Worm (Caenorhabditis elegans) whole organism, young adult: ENCODE data around the gene srx-67.

Experiments
- C06A6.2 ChIP-seq: fragments of 200-800 bp; sonication (Bioruptor generic); conservative IDR thresholded peaks from 2 replicates; pipeline ENCODE4 v1.3.6; 2022; ENCODE audit warnings: missing genetic modification characterization, missing compliant biosample characterization
- attf-6 ChIP-seq: fragments of 200-800 bp; sonication (Bioruptor generic); IDR thresholded peaks from 2 replicates; pipeline ENCODE4 v1.3.6; 2022; ENCODE audit warnings: missing genetic modification reagents, missing genetic modification characterization, missing compliant biosample characterization
- snpc-4 ChIP-seq, 5 experiments: fragments of 150-350 bp in 1 of 5; sonication (generic microtip) in 4 of 5; optimal IDR thresholded peaks; 2 replicates each; lab custom pipeline; 2014 to 2018; ENCODE audit warnings: missing genetic modification characterization in 5 of 5, missing biosample characterization in 3 of 5, antibody characterized with exemption in 2 of 5, mild to moderate bottlenecking in 2 of 5, missing compliant biosample characterization in 2 of 5, missing genotype in 2 of 5, moderate library complexity in 2 of 5, missing genetic modification reagents in 1 of 5

DNA sequence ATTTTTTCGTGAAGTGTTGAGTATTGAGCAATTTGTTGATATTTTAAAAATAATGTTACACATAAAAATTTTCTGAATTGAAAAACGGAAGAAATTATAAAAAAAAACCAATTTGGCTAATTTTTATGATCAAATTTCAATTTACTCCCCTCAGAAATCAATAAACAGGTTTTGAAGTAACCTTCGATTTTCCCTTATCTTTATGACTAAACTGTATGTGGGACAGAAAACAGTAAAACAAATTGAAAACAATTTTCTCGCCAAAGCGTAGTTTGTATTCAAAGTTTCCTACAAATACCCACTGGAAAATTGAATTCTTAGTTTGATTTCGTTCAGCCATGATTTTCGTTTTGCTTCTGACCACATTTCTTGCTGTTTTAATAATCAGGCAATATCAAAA lies 22.2 kb downstream of the srx-67 start, which contains the start of gene cyp-35B1:
- TF ChIP-seq C06A6.2 (no peak), attf-6 (no peak), snpc-4 (GFP tag; optimal IDR thresholded peaks at IDR 0.05; lab: Kevin White, UChicago) (no peak), snpc-4 (tag; optimal IDR thresholded peaks at IDR 0.05; lab: Kevin White, UChicago) (no peak)
